Worm (Caenorhabditis elegans) whole organism, L2 larva: ENCODE data around the gene F58B4.7.

Experiments used
- lin-13 ChIP-seq: fragments of 150-350 bp; optimal IDR thresholded peaks from 2 replicates; lab custom pipeline; 2014; ENCODE audit warnings: missing biosample characterization, missing genetic modification reagents, missing genetic modification characterization
- lsy-2 ChIP-seq, 2 experiments: fragments of 150-350 bp in 1 of 2; sonication (generic microtip) in 1 of 2; optimal IDR thresholded peaks; 2 replicates each; lab custom pipeline; 2014 to 2017; ENCODE audit warnings: missing biosample characterization in 2 of 2, missing genetic modification characterization in 2 of 2
- nhr-23 ChIP-seq: fragments of 150-350 bp; optimal IDR thresholded peaks from 2 replicates; lab custom pipeline; 2014; ENCODE audit warnings: missing biosample characterization, missing genetic modification reagents, missing genetic modification characterization
- zag-1 ChIP-seq: fragments of 150-350 bp; optimal IDR thresholded peaks from 2 replicates; lab custom pipeline; 2014; ENCODE audit warnings: missing biosample characterization, missing genetic modification characterization

ce11 chrV:10889036-10889435 lies 34.1 kb downstream of the F58B4.7 start, which contains the start of gene F32D8.11:
- TF ChIP-seq lsy-2 (tag; optimal IDR thresholded peaks at IDR 0.05; lab: Kevin White, UChicago) (no peak), zag-1 (tag; lab: Kevin White, UChicago) (no peak), nhr-23 (tag; lab: Kevin White, UChicago) (no peak), lin-13 (GFP tag; lab: Kevin White, UChicago) (no peak)
